Fruit fly (Drosophila melanogaster) whole organism, embryonic: ENCODE measurements around the gene CG46244.
A peak's percentile ranks its signal among the peaks of the same experiment; 100 is the strongest.

Experiments used
- ATbp ChIP-seq: fragments of 200-800 bp; sonication (Bioruptor generic); optimal IDR thresholded peaks from 2 replicates; lab custom pipeline; 2017; ENCODE audit warnings: missing biosample characterization, mild to moderate bottlenecking, missing genetic modification characterization, missing genetic modification reagents
- BEAF-32 ChIP-seq: fragments of 200-800 bp; sonication (Bioruptor generic); optimal IDR thresholded peaks from 3 replicates; lab custom pipeline; 2017; ENCODE audit warnings: missing biosample characterization, missing genetic modification characterization, mild to moderate bottlenecking, moderate library complexity, missing genetic modification reagents
- Bgb ChIP-seq: fragments of 200-800 bp; sonication (Bioruptor generic); IDR thresholded peaks from 2 replicates; pipeline ENCODE4 v1.3.6; 2022; ENCODE audit warnings: missing biosample characterization, missing genetic modification characterization; ENCODE audit not compliant: partially characterized antibody
- CG10321 ChIP-seq: fragments of 200-800 bp; sonication (Bioruptor generic); IDR thresholded peaks from 2 replicates; pipeline ENCODE4 v1.3.6; 2022; ENCODE audit warnings: missing biosample characterization, missing genetic modification characterization
- CG10431 ChIP-seq: fragments of 200-800 bp; sonication (Bioruptor generic); optimal IDR thresholded peaks from 3 replicates; lab custom pipeline; 2018; ENCODE audit warnings: missing biosample characterization, mild to moderate bottlenecking, missing genetic modification characterization
- CG11560 ChIP-seq: fragments of 200-800 bp; sonication (Bioruptor generic); IDR thresholded peaks from 3 replicates; pipeline ENCODE4 v1.3.6; 2022; ENCODE audit warnings: missing biosample characterization, missing genetic modification characterization
- CG1603 ChIP-seq: fragments of 200-800 bp; sonication (Bioruptor generic); optimal IDR thresholded peaks from 2 replicates; lab custom pipeline; 2019; ENCODE audit warnings: missing biosample characterization, mild to moderate bottlenecking, missing genetic modification characterization, moderate library complexity
- CG16813 ChIP-seq: fragments of 200-800 bp; sonication (Bioruptor generic); IDR thresholded peaks from 3 replicates; pipeline ENCODE4 v1.3.6; 2022; ENCODE audit warnings: missing biosample characterization, missing genetic modification characterization; ENCODE audit not compliant: partially characterized antibody
- CG17186 ChIP-seq: fragments of 200-800 bp; sonication (Bioruptor generic); optimal IDR thresholded peaks from 3 replicates; lab custom pipeline; 2017; ENCODE audit warnings: missing biosample characterization, missing genetic modification reagents, missing genetic modification characterization
- CG17829 ChIP-seq: fragments of 200-800 bp; optimal IDR thresholded peaks from 2 replicates; lab custom pipeline; 2019; ENCODE audit warnings: missing biosample characterization, mild to moderate bottlenecking, missing genetic modification characterization, moderate library complexity
- CG18262 ChIP-seq: fragments of 200-800 bp; optimal IDR thresholded peaks from 3 replicates; lab custom pipeline; 2019; ENCODE audit warnings: missing biosample characterization, mild to moderate bottlenecking, missing genetic modification characterization, moderate library complexity
- CG31441 ChIP-seq: fragments of 200-800 bp; sonication (Bioruptor generic); IDR thresholded peaks from 2 replicates; pipeline ENCODE4 v1.3.6; 2022; ENCODE audit warnings: missing biosample characterization, missing genetic modification characterization
- CG33557 ChIP-seq: fragments of 200-800 bp; sonication (Bioruptor generic); optimal IDR thresholded peaks from 2 replicates; lab custom pipeline; 2019; ENCODE audit warnings: missing biosample characterization, mild to moderate bottlenecking, missing genetic modification characterization, moderate library complexity
- CG34224 ChIP-seq: fragments of 200-800 bp; sonication (Bioruptor generic); IDR thresholded peaks from 3 replicates; pipeline ENCODE4 v1.3.6; 2022; ENCODE audit warnings: missing biosample characterization, missing genetic modification characterization; ENCODE audit not compliant: partially characterized antibody
- CG6254 ChIP-seq: fragments of 200-800 bp; sonication (Bioruptor generic); optimal IDR thresholded peaks from 3 replicates; lab custom pipeline; 2017; ENCODE audit warnings: mild to moderate bottlenecking, missing biosample characterization, missing genetic modification reagents, missing genetic modification characterization
- CG6791 ChIP-seq: fragments of 200-800 bp; sonication (Bioruptor generic); IDR thresholded peaks from 3 replicates; pipeline ENCODE4 v1.3.6; 2022; ENCODE audit warnings: missing biosample characterization, missing genetic modification characterization; ENCODE audit not compliant: partially characterized antibody
- CG7963 ChIP-seq: fragments of 200-800 bp; sonication (Bioruptor generic); IDR thresholded peaks from 3 replicates; pipeline ENCODE4 v1.3.6; 2022; ENCODE audit warnings: missing biosample characterization, missing genetic modification characterization; ENCODE audit not compliant: partially characterized antibody
- CG8944 ChIP-seq: fragments of 200-800 bp; sonication (Bioruptor generic); optimal IDR thresholded peaks from 3 replicates; lab custom pipeline; 2016; ENCODE audit warnings: missing biosample characterization, missing genetic modification characterization
- Dref ChIP-seq: fragments of 200-800 bp; sonication (Bioruptor generic); IDR thresholded peaks from 2 replicates; pipeline ENCODE4 v1.3.6; 2022; ENCODE audit warnings: missing biosample characterization, missing genetic modification characterization
- ERR ChIP-seq: fragments of 200-800 bp; sonication (Bioruptor generic); optimal IDR thresholded peaks from 2 replicates; lab custom pipeline; 2016; ENCODE audit warnings: missing biosample characterization, missing genetic modification characterization
- Fer1 ChIP-seq: fragments of 200-800 bp; sonication (Bioruptor generic); optimal IDR thresholded peaks from 2 replicates; lab custom pipeline; 2017; ENCODE audit warnings: missing biosample characterization, mild to moderate bottlenecking, missing genetic modification characterization
- Opbp ChIP-seq: fragments of 200-800 bp; sonication (Bioruptor generic); IDR thresholded peaks from 3 replicates; pipeline ENCODE4 v1.3.6; 2022; ENCODE audit warnings: missing biosample characterization, missing genetic modification characterization; ENCODE audit not compliant: partially characterized antibody
- Pdp1 ChIP-seq, 2 experiments: fragments of 200-800 bp; sonication (Bioruptor generic); optimal IDR thresholded peaks; 3 replicates each; lab custom pipeline; 2016; ENCODE audit warnings: missing biosample characterization in 2 of 2, missing genetic modification characterization in 2 of 2, mild to moderate bottlenecking in 1 of 2, moderate library complexity in 1 of 2
- Scr ChIP-seq: fragments of 200-800 bp; sonication (Bioruptor generic); IDR thresholded peaks from 2 replicates; pipeline ENCODE4 v1.3.6; 2022; ENCODE audit warnings: missing biosample characterization, missing genetic modification characterization; ENCODE audit not compliant: partially characterized antibody
- Sry-β ChIP-seq: fragments of 200-800 bp; sonication (Bioruptor generic); optimal IDR thresholded peaks from 2 replicates; lab custom pipeline; 2018; ENCODE audit warnings: missing biosample characterization, mild to moderate bottlenecking, missing genetic modification characterization, moderate library complexity
- amos ChIP-seq: fragments of 200-800 bp; sonication (Bioruptor generic); IDR thresholded peaks from 2 replicates; pipeline ENCODE4 v1.3.6; 2022; ENCODE audit warnings: missing biosample characterization, missing genetic modification characterization; ENCODE audit not compliant: partially characterized antibody
- bbx ChIP-seq: fragments of 200-800 bp; sonication (Bioruptor generic); IDR thresholded peaks from 2 replicates; pipeline ENCODE4 v1.3.6; 2022; ENCODE audit warnings: missing biosample characterization, missing genetic modification characterization; ENCODE audit not compliant: partially characterized antibody
- chinmo ChIP-seq: fragments of 200-800 bp; sonication (Bioruptor generic); IDR thresholded peaks from 4 replicates; pipeline ENCODE4 v1.3.6; 2022; ENCODE audit warnings: missing biosample characterization, missing genetic modification characterization; ENCODE audit not compliant: partially characterized antibody
- hb ChIP-seq: fragments of 200-800 bp; sonication (Bioruptor generic); IDR thresholded peaks from 3 replicates; pipeline ENCODE4 v1.3.6; 2022; ENCODE audit warnings: missing biosample characterization, missing genetic modification characterization; ENCODE audit not compliant: partially characterized antibody
- hbn ChIP-seq: fragments of 200-800 bp; sonication (Bioruptor generic); IDR thresholded peaks from 2 replicates; pipeline ENCODE4 v1.3.6; 2022; ENCODE audit warnings: missing biosample characterization, missing genetic modification characterization; ENCODE audit not compliant: partially characterized antibody
- inv ChIP-seq: fragments of 200-800 bp; sonication (Bioruptor generic); IDR thresholded peaks from 2 replicates; pipeline ENCODE4 v1.3.6; 2022; ENCODE audit warnings: missing biosample characterization, missing genetic modification characterization; ENCODE audit not compliant: partially characterized antibody
- kah ChIP-seq: fragments of 200-800 bp; sonication (Bioruptor generic); optimal IDR thresholded peaks from 2 replicates; lab custom pipeline; 2018; ENCODE audit warnings: missing biosample characterization, mild to moderate bottlenecking, missing genetic modification characterization
- ken ChIP-seq: fragments of 200-800 bp; sonication (Bioruptor generic); IDR thresholded peaks from 3 replicates; pipeline ENCODE4 v1.3.6; 2022; ENCODE audit warnings: missing biosample characterization, missing genetic modification characterization
- knrl ChIP-seq: fragments of 200-800 bp; sonication (Bioruptor generic); IDR thresholded peaks from 3 replicates; pipeline ENCODE4 v1.3.6; 2022; ENCODE audit warnings: missing biosample characterization, missing genetic modification characterization; ENCODE audit not compliant: partially characterized antibody
- mld ChIP-seq: fragments of 200-800 bp; sonication (Bioruptor generic); IDR thresholded peaks from 3 replicates; pipeline ENCODE4 v1.3.6; 2022; ENCODE audit warnings: missing biosample characterization, missing genetic modification characterization; ENCODE audit not compliant: partially characterized antibody
- nerfin-2 ChIP-seq: fragments of 200-800 bp; sonication (Bioruptor generic); IDR thresholded peaks from 2 replicates; pipeline ENCODE4 v1.3.6; 2022; ENCODE audit warnings: missing biosample characterization, missing genetic modification characterization; ENCODE audit not compliant: partially characterized antibody
- pzg ChIP-seq: fragments of 200-800 bp; sonication (Bioruptor generic); optimal IDR thresholded peaks from 3 replicates; lab custom pipeline; 2018; ENCODE audit warnings: missing biosample characterization, mild to moderate bottlenecking, missing genetic modification characterization, moderate library complexity
- sens-2 ChIP-seq: fragments of 200-800 bp; sonication (Bioruptor generic); IDR thresholded peaks from 2 replicates; pipeline ENCODE4 v1.3.6; 2022; ENCODE audit warnings: missing biosample characterization, missing genetic modification characterization
- sna ChIP-seq: fragments of 200-800 bp; sonication (Bioruptor generic); IDR thresholded peaks from 2 replicates; pipeline ENCODE4 v1.3.6; 2022; ENCODE audit warnings: missing biosample characterization, missing genetic modification characterization; ENCODE audit not compliant: partially characterized antibody
- sr ChIP-seq: fragments of 200-800 bp; sonication (Bioruptor generic); IDR thresholded peaks from 3 replicates; pipeline ENCODE4 v1.3.6; 2022; ENCODE audit warnings: missing biosample characterization, missing genetic modification characterization
- tll ChIP-seq, 2 experiments: fragments of 200-800 bp in 1 of 2; fragments of >200 bp in 1 of 2; sonication (Bioruptor generic) in 1 of 2; optimal IDR thresholded peaks; 2 replicates each; lab custom pipeline; 2017 to 2019; ENCODE audit warnings: missing biosample characterization in 2 of 2, missing genetic modification characterization in 2 of 2, mild to moderate bottlenecking in 1 of 2, moderate library complexity in 1 of 2
- tna ChIP-seq: fragments of 200-800 bp; sonication (Bioruptor generic); IDR thresholded peaks from 2 replicates; pipeline ENCODE4 v1.3.6; 2022; ENCODE audit warnings: missing biosample characterization, missing genetic modification characterization; ENCODE audit not compliant: partially characterized antibody
- unc-4 ChIP-seq: fragments of 200-800 bp; sonication (Bioruptor generic); IDR thresholded peaks from 2 replicates; pipeline ENCODE4 v1.3.6; 2022; ENCODE audit warnings: missing biosample characterization, missing genetic modification characterization; ENCODE audit not compliant: partially characterized antibody
- vnd ChIP-seq: fragments of 200-800 bp; sonication (Bioruptor generic); IDR thresholded peaks from 3 replicates; pipeline ENCODE4 v1.3.6; 2022; ENCODE audit warnings: missing biosample characterization, missing genetic modification characterization; ENCODE audit not compliant: partially characterized antibody
- vvl ChIP-seq: fragments of 200-800 bp; sonication (Bioruptor generic); IDR thresholded peaks from 2 replicates; pipeline ENCODE4 v1.3.6; 2022; ENCODE audit warnings: missing biosample characterization, missing genetic modification characterization
- zen2 ChIP-seq: fragments of 200-800 bp; sonication (Bioruptor generic); IDR thresholded peaks from 3 replicates; pipeline ENCODE4 v1.3.6; 2022; ENCODE audit warnings: missing biosample characterization, missing genetic modification characterization; ENCODE audit not compliant: partially characterized antibody

Gene CG46244

DNA sequence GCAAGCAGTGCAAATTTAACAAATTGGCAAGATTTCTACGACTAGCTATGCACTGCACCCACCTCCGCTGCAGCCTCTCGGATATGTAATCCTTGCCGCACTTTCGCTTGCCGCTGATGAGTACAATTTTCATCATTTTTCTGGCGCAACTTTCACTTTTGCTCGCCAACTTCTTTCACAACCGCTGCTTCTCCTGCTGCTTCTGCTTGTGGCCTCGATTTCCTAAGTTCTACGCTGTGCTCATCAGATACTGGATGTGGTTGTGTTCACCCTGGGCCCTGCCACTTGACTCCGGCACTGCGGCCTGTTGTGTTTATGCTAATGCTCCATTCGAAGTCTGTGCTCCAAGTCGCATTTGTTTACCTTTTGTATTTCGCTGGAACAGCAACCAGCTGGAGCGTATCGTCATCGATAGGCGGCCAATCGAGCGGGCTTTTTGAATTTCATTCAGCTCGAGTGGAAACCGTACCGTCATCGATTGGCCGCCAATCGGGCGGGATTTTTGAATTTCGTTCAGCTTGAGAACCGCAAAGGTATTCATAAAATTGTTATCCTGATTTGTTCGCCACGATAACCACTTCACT, 26.3 kb upstream of the CG46244 start, which contains the start of gene Pmvk:
Pmvk (minus strand) TSS at position 357 of the 584 bp plus-strand sequence.
- TF ChIP-seq Bgb (GFP tag; lab: Robert Waterston, UW) = peak; percentile 90
- peak; percentile 85; the same call in 2 of the 3 replicates for TF ChIP-seq hb (GFP tag; lab: Robert Waterston, UW)
- TF ChIP-seq BEAF-32 (GFP tag; lab: Kevin White, UChicago) = peak; percentile 50
- peak; percentile 39 for TF ChIP-seq CG17829 (tag; lab: Kevin White, UChicago)
- TF ChIP-seq inv = peak; percentile 59
- TF ChIP-seq CG6791 (GFP tag; lab: Robert Waterston, UW) = peak; percentile 94
- peak; percentile 36 for TF ChIP-seq CG33557 (GFP tag; lab: Kevin White, UChicago)
- TF ChIP-seq Pdp1 (GFP tag; optimal IDR thresholded peaks at IDR 0.05; lab: Kevin White, UChicago) = no peak
- peak; percentile 5 for TF ChIP-seq CG18262 (tag; lab: Kevin White, UChicago)
- TF ChIP-seq ATbp (GFP tag; lab: Kevin White, UChicago) = no peak
- TF ChIP-seq CG31441 (GFP tag; lab: Robert Waterston, UW) = no peak
- TF ChIP-seq sna = peak; percentile 83
- TF ChIP-seq zen2 (GFP tag; lab: Robert Waterston, UW) = peak; percentile 95
- TF ChIP-seq Scr (GFP tag; lab: Robert Waterston, UW) = peak; percentile 79
- TF ChIP-seq CG16813 (GFP tag; lab: Robert Waterston, UW) = peak; percentile 75; the same call in 2 of the 3 replicates
- no peak for TF ChIP-seq sens-2 (GFP tag; lab: Robert Waterston, UW)
- peak; percentile 72 for TF ChIP-seq hbn (GFP tag; lab: Robert Waterston, UW)
- peak; percentile 93 for TF ChIP-seq Dref
- peak; percentile 94 for TF ChIP-seq CG7963 (GFP tag; lab: Robert Waterston, UW)
- TF ChIP-seq Sry-β (GFP tag; lab: Kevin White, UChicago) = no peak
- TF ChIP-seq CG10431 (GFP tag; lab: Kevin White, UChicago) = peak; percentile 41
- TF ChIP-seq CG1603 = peak; percentile 52
- TF ChIP-seq pzg (GFP tag; lab: Kevin White, UChicago) = peak; percentile 65
- TF ChIP-seq unc-4 (GFP tag; lab: Robert Waterston, UW) = peak; percentile 67
- TF ChIP-seq CG6254 (GFP tag; lab: Kevin White, UChicago) = no peak
- peak; percentile 52; the same call in 1 of the 2 replicates for TF ChIP-seq vvl (GFP tag; lab: Robert Waterston, UW)
- TF ChIP-seq amos (GFP tag; lab: Robert Waterston, UW) = peak; percentile 77; the same call in 1 of the 2 replicates
- TF ChIP-seq ken (GFP tag; lab: Robert Waterston, UW) = no peak
- TF ChIP-seq vnd (GFP tag; lab: Robert Waterston, UW) = peak; percentile 91
- TF ChIP-seq mld (GFP tag; lab: Robert Waterston, UW) = peak; percentile 95
- peak; percentile 92; the same call in 3 of the 4 replicates for TF ChIP-seq chinmo (GFP tag; lab: Robert Waterston, UW)
- peak; percentile 51 for TF ChIP-seq CG17186 (GFP tag; lab: Kevin White, UChicago)
- no peak for TF ChIP-seq CG11560 (tag; lab: Robert Waterston, UW)
- peak; percentile 1 for TF ChIP-seq kah (GFP tag; lab: Kevin White, UChicago)
- TF ChIP-seq Opbp (GFP tag; lab: Robert Waterston, UW) = peak; percentile 89; the same call in 2 of the 3 replicates
- peak; percentile 94 for TF ChIP-seq bbx (GFP tag; lab: Robert Waterston, UW)
- peak; percentile 46; the same call in 2 of the 3 replicates for TF ChIP-seq knrl
- TF ChIP-seq ERR (GFP tag; lab: Kevin White, UChicago) = no peak
- TF ChIP-seq tna = peak; percentile 97
- no peak for TF ChIP-seq sr (GFP tag; lab: Robert Waterston, UW)
- TF ChIP-seq CG8944 (GFP tag; lab: Kevin White, UChicago) = no peak
- peak; percentile 43 for TF ChIP-seq Fer1
- no peak for TF ChIP-seq CG10321 (GFP tag; lab: Robert Waterston, UW)
- peak; percentile 88 for TF ChIP-seq CG34224 (GFP tag; lab: Robert Waterston, UW)
- TF ChIP-seq tll (GFP tag; optimal IDR thresholded peaks at IDR 0.05; lab: Kevin White, UChicago) = no peak
- TF ChIP-seq nerfin-2 (GFP tag; lab: Robert Waterston, UW) = peak; percentile 98
